Worm (Caenorhabditis elegans) whole organism, late embryonic: ENCODE data around the gene F17E9.16.
"Not testable (repeated sequence)": the region's sequence is repeated elsewhere in the genome, so short reads cannot be mapped to it uniquely, and the experiment has no call there.

Source experiments
- C08G9.2 ChIP-seq: sonication (generic microtip); optimal IDR thresholded peaks from 2 replicates; lab custom pipeline; 2016; ENCODE audit warnings: mild to moderate bottlenecking, missing genetic modification characterization, moderate library complexity, missing compliant biosample characterization
- C38D4.7 ChIP-seq: fragments of 200-800 bp; sonication (Bioruptor generic); optimal IDR thresholded peaks from 2 replicates; lab custom pipeline; 2018; ENCODE audit warnings: mild to moderate bottlenecking, missing genetic modification characterization, moderate library complexity, missing compliant biosample characterization
- F13H6.1 ChIP-seq: sonication (generic microtip); optimal IDR thresholded peaks from 2 replicates; lab custom pipeline; 2016; ENCODE audit warnings: missing genetic modification characterization, missing compliant biosample characterization
- Y22D7AL.16 ChIP-seq: sonication (generic microtip); optimal IDR thresholded peaks from 2 replicates; lab custom pipeline; 2016; ENCODE audit warnings: missing genetic modification characterization, missing compliant biosample characterization
- ama-1 ChIP-seq: fragments of 150-350 bp; optimal IDR thresholded peaks from 2 replicates; lab custom pipeline; 2014
- ceh-19 ChIP-seq: fragments of 200-800 bp; sonication (Bioruptor generic); optimal IDR thresholded peaks from 2 replicates; lab custom pipeline; 2018; ENCODE audit warnings: mild to moderate bottlenecking, missing genetic modification characterization, missing compliant biosample characterization
- ceh-30 ChIP-seq: fragments of 150-350 bp; optimal IDR thresholded peaks from 2 replicates; lab custom pipeline; 2014; ENCODE audit warnings: missing biosample characterization, missing genetic modification characterization
- ceh-34 ChIP-seq: sonication (generic microtip); optimal IDR thresholded peaks from 2 replicates; lab custom pipeline; 2016; ENCODE audit warnings: mild to moderate bottlenecking, missing genetic modification characterization, missing compliant biosample characterization
- ceh-45 ChIP-seq: fragments of 200-800 bp; sonication (Bioruptor generic); IDR thresholded peaks from 2 replicates; pipeline ENCODE4 v1.3.6; 2022; ENCODE audit warnings: missing genetic modification reagents, missing genetic modification characterization, missing compliant biosample characterization
- dve-1 ChIP-seq: sonication (generic microtip); optimal IDR thresholded peaks from 2 replicates; lab custom pipeline; 2017; ENCODE audit warnings: antibody characterized with exemption, mild to moderate bottlenecking, missing genetic modification characterization, missing compliant biosample characterization
- eyg-1 ChIP-seq: sonication (generic microtip); optimal IDR thresholded peaks from 2 replicates; lab custom pipeline; 2016; ENCODE audit warnings: missing genotype, missing genetic modification characterization, missing compliant biosample characterization
- fkh-6 ChIP-seq: sonication (generic microtip); optimal IDR thresholded peaks from 2 replicates; lab custom pipeline; 2016; ENCODE audit warnings: missing genetic modification characterization, missing compliant biosample characterization
- gmeb-2 ChIP-seq: sonication (generic microtip); optimal IDR thresholded peaks from 2 replicates; lab custom pipeline; 2016; ENCODE audit warnings: missing genetic modification characterization, inconsistent platforms, missing compliant biosample characterization
- hlh-6 ChIP-seq: sonication (generic microtip); optimal IDR thresholded peaks from 2 replicates; lab custom pipeline; 2016; ENCODE audit warnings: missing genotype, missing genetic modification characterization, missing compliant biosample characterization
- hlh-8 ChIP-seq: sonication (generic microtip); optimal IDR thresholded peaks from 2 replicates; lab custom pipeline; 2016; ENCODE audit warnings: missing genotype, missing genetic modification characterization, missing compliant biosample characterization
- nfya-1 ChIP-seq: sonication (generic microtip); optimal IDR thresholded peaks from 2 replicates; lab custom pipeline; 2017; ENCODE audit warnings: missing genetic modification characterization, mild to moderate bottlenecking, missing compliant biosample characterization, antibody characterized with exemption, moderate library complexity
- nhr-11 ChIP-seq: fragments of 150-350 bp; optimal IDR thresholded peaks from 2 replicates; lab custom pipeline; 2014; ENCODE audit warnings: missing biosample characterization, missing genetic modification characterization
- nhr-232 ChIP-seq: sonication (generic microtip); optimal IDR thresholded peaks from 2 replicates; lab custom pipeline; 2016; ENCODE audit warnings: missing genetic modification characterization, missing compliant biosample characterization
- npax-4 ChIP-seq: sonication (generic microtip); optimal IDR thresholded peaks from 2 replicates; lab custom pipeline; 2016; ENCODE audit warnings: missing genetic modification characterization, missing compliant biosample characterization
- pat-9 ChIP-seq: fragments of 200-800 bp; sonication (Bioruptor generic); optimal IDR thresholded peaks from 2 replicates; lab custom pipeline; 2018; ENCODE audit warnings: mild to moderate bottlenecking, missing genetic modification characterization, moderate library complexity, missing compliant biosample characterization
- pha-4 ChIP-seq: fragments of 150-350 bp; optimal IDR thresholded peaks from 2 replicates; lab custom pipeline; 2018; ENCODE audit warnings: missing biosample characterization, missing genetic modification reagents, missing genetic modification characterization
- ref-2 ChIP-seq: sonication (generic microtip); optimal IDR thresholded peaks from 2 replicates; lab custom pipeline; 2016; ENCODE audit warnings: missing genetic modification characterization, missing compliant biosample characterization
- rnt-1 ChIP-seq: sonication (generic microtip); optimal IDR thresholded peaks from 2 replicates; lab custom pipeline; 2016; ENCODE audit warnings: missing genetic modification characterization, missing compliant biosample characterization
- sox-2 ChIP-seq: fragments of 200-800 bp; sonication (Bioruptor generic); IDR thresholded peaks from 2 replicates; pipeline ENCODE4 v1.3.6; 2022; ENCODE audit warnings: missing genetic modification reagents, missing genetic modification characterization, missing compliant biosample characterization
- tbx-2 ChIP-seq: sonication (generic microtip); optimal IDR thresholded peaks from 2 replicates; lab custom pipeline; 2016; ENCODE audit warnings: missing genetic modification characterization, missing compliant biosample characterization
- ttx-3 ChIP-seq: sonication (generic microtip); optimal IDR thresholded peaks from 2 replicates; lab custom pipeline; 2016; ENCODE audit warnings: missing genetic modification reagents, missing genetic modification characterization, missing compliant biosample characterization
- unc-3 ChIP-seq, 2 experiments: fragments of 200-800 bp in 1 of 2; sonication (Bioruptor generic) in 1 of 2; sonication (generic microtip) in 1 of 2; conservative IDR thresholded peaks in 1 of 2; optimal IDR thresholded peaks in 1 of 2; 2 replicates each; pipeline versions ENCODE4 v1.3.6 to Lab custom; 2016 to 2022; ENCODE audit warnings: missing compliant biosample characterization in 2 of 2, missing genetic modification characterization in 2 of 2, missing genetic modification reagents in 1 of 2
- unc-42 ChIP-seq: sonication (generic microtip); optimal IDR thresholded peaks from 2 replicates; lab custom pipeline; 2016; ENCODE audit warnings: missing genotype, missing genetic modification characterization, missing compliant biosample characterization
- unc-86 ChIP-seq: sonication (generic microtip); optimal IDR thresholded peaks from 2 replicates; lab custom pipeline; 2016; ENCODE audit warnings: missing genetic modification characterization, missing compliant biosample characterization
- ztf-16 ChIP-seq: sonication (generic microtip); optimal IDR thresholded peaks from 2 replicates; lab custom pipeline; 2017; ENCODE audit warnings: missing genetic modification characterization, missing compliant biosample characterization

F17E9.16 gene

ce11 chrIV:8382695-8383094 lies 30.6 kb downstream of the F17E9.16 start, which contains the start of gene D2096.9:
TSS of gene D2096.9 (minus strand) at chrIV:8382795.
- TF ChIP-seq unc-42, result no peak
- TF ChIP-seq ama-1, result no peak
- no peak for TF ChIP-seq ceh-19
- no peak for TF ChIP-seq ceh-45 (GFP tag; lab: Robert Waterston, UW)
- no peak for TF ChIP-seq nhr-11 (tag; lab: Kevin White, UChicago)
- TF ChIP-seq unc-86, result no peak
- no peak for TF ChIP-seq ztf-16 (tag; lab: Kevin White, UChicago)
- no peak for TF ChIP-seq tbx-2 (tag; lab: Kevin White, UChicago)
- no peak for TF ChIP-seq hlh-6
- no peak for TF ChIP-seq dve-1 (tag; lab: Kevin White, UChicago)
- TF ChIP-seq C38D4.7 (GFP tag; lab: Kevin White, UChicago), result no peak
- no peak for TF ChIP-seq nfya-1 (tag; lab: Kevin White, UChicago)
- no peak for TF ChIP-seq gmeb-2 (tag; lab: Kevin White, UChicago)
- TF ChIP-seq pat-9 (tag; lab: Kevin White, UChicago), result no peak
- no peak for TF ChIP-seq nhr-232 (tag; lab: Kevin White, UChicago)
- no peak for TF ChIP-seq sox-2

- TF ChIP-seq pha-4 (tag; lab: Kevin White, UChicago) (no peak), C08G9.2 (tag; lab: Kevin White, UChicago) (no peak)
Measured at ce11 chrIV:8384737-8385136, 32.6 kb downstream of the F17E9.16 start.

ce11 chrIV:8385662-8386061 lies 33.5 kb downstream of the F17E9.16 start:
- TF ChIP-seq rnt-1, result no peak
- peak; percentile 45 for TF ChIP-seq unc-42
- TF ChIP-seq ceh-45 (GFP tag; lab: Robert Waterston, UW), result no peak
- TF ChIP-seq, all 69 proteins: peak for 1

ce11 chrIV:8389139-8389538 lies 37.0 kb downstream of the F17E9.16 start, which contains the start of gene D2096.10:
TSS of gene D2096.10 (minus strand) at chrIV:8389239.
- TF ChIP-seq C38D4.7 (GFP tag; lab: Kevin White, UChicago); F13H6.1 (tag; lab: Kevin White, UChicago); nfya-1 (tag; lab: Kevin White, UChicago): not testable (repeated sequence)

ce11 chrIV:8394105-8394504 lies 42.0 kb downstream of the F17E9.16 start, which contains the start of gene D2096.11:
TSS of gene D2096.11 (minus strand) at chrIV:8394205.
- TF ChIP-seq Y22D7AL.16, result no peak
- TF ChIP-seq hlh-8, result no peak
- TF ChIP-seq ceh-34 (tag; lab: Kevin White, UChicago), result no peak
- TF ChIP-seq npax-4 (tag; lab: Kevin White, UChicago), result no peak
- TF ChIP-seq eyg-1 (tag; lab: Kevin White, UChicago), result no peak
- TF ChIP-seq ceh-45 (GFP tag; lab: Robert Waterston, UW), result no peak
- no peak for TF ChIP-seq unc-3 (GFP tag; conservative IDR thresholded peaks at IDR 0.05; lab: Robert Waterston, UW)
- no peak for TF ChIP-seq unc-3 (tag; optimal IDR thresholded peaks at IDR 0.05; lab: Kevin White, UChicago)
- no peak for TF ChIP-seq hlh-6
- TF ChIP-seq fkh-6 (tag; lab: Kevin White, UChicago), result no peak
- TF ChIP-seq ref-2, result no peak
- no peak for TF ChIP-seq dve-1 (tag; lab: Kevin White, UChicago)
- TF ChIP-seq ttx-3 (tag; lab: Kevin White, UChicago), result no peak
- no peak for TF ChIP-seq sox-2

- TF ChIP-seq ceh-45 (GFP tag; lab: Robert Waterston, UW) (no peak), ceh-30 (tag; lab: Kevin White, UChicago) (no peak), gmeb-2 (tag; lab: Kevin White, UChicago) (no peak)
- TF ChIP-seq, all 69 proteins: peak for 0
Measured at ce11 chrIV:8396348-8396747, 44.2 kb downstream of the F17E9.16 start, which contains the start of gene timm-17B.2. TSS of gene timm-17B.2 (plus strand) at chrIV:8396648.
